Worm (Caenorhabditis elegans): ENCODE measurements around the gene T06F4.1.

The T06F4.1 gene

DNA sequence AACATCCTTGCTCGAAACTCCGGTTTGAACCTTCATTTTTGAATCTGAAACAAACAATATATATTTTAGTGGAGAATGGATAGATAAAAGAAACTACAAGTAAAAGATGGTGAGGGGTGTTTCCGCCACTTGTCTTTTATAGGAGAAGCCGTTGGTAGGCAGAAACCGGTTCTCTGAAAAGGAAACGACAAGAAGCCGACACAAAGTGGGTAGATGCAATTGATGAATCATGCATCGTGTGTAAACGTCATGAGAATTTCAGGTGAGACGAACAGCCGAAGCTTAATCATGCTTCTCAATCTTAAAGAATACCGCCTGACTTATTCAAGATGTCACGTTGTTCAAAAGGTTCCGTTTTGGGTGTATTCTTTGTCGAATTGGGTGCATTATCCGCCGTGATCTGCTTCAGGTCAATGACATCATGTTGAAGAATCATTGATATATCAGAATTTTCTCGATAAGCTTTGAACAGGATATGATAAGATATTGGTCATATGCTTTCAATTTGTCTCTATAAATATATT is 23.0 kb upstream of the T06F4.1 start, which contains the start of gene R02E4.3:
TSS of gene R02E4.3 (minus strand) at position 51 of the 524 bp plus-strand sequence.
- TF ChIP-seq flh-1 (GFP tag; optimal IDR thresholded peaks at IDR 0.05) (no peak), ceh-83 (GFP tag; optimal IDR thresholded peaks at IDR 0.05) (no peak), nhr-2 (tag; optimal IDR thresholded peaks at IDR 0.05) (no peak), mep-1 (tag; optimal IDR thresholded peaks at IDR 0.05) (no peak), sptf-1 (tag; optimal IDR thresholded peaks at IDR 0.05) (no peak), unc-62 (GFP tag; optimal IDR thresholded peaks at IDR 0.05) (no peak), ztf-11 (tag; optimal IDR thresholded peaks at IDR 0.05) (no peak)

DNA sequence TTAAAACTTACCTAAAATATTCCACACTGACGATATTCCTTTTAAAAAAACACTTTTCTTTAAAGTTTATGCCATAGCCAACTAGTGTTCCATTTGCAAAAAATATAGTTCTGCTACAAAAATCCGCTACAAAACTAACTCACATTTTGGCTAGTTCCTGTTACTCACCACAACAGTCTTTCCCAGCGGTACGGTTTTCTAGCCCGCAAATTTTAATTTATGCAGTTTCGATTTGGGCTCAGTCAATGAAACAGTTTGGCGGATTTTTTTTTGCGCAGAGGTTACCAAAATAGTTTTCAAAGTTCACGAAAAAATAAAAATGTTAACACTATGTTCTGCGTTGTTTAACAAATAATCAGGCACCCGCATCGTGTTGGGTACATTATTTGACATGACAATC is 22.0 kb upstream of the T06F4.1 start:
- TF ChIP-seq tbx-8 (GFP tag; optimal IDR thresholded peaks at IDR 0.05) (no peak), drap-1 (GFP tag; optimal IDR thresholded peaks at IDR 0.05) (no peak), blmp-1 (tag; optimal IDR thresholded peaks at IDR 0.05) (no peak), unc-39 (tag; optimal IDR thresholded peaks at IDR 0.05) (no peak)

DNA sequence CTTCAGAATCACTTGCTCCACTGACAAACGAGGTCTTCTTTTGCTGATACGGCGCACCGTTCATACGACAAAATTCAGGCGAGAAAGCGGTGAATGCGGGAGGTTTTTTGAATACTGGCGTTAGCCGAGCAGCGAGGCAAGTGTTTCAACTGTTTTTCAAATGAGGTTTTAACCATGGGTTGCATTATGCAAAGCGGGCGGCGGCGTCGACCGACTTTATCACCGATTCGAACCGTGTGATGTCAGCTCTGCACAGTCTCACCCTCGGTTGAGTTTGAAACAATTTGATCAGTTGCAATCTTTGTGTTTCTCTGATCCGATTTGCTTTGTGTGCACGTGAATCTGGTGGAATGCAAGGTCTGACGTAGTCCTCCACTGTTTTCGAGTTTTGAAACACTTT is 21.3 kb upstream of the T06F4.1 start, which contains the start of gene clh-4:
TSS of gene clh-4 (minus strand) at position 101 of the 400 bp plus-strand sequence.
- TF ChIP-seq nhr-12 (tag; optimal IDR thresholded peaks at IDR 0.05): no peak
- no peak for TF ChIP-seq nhr-237 (tag; optimal IDR thresholded peaks at IDR 0.05)
- no peak for TF ChIP-seq flh-1 (GFP tag; optimal IDR thresholded peaks at IDR 0.05)
- no peak for TF ChIP-seq lsy-2 (tag; optimal IDR thresholded peaks at IDR 0.05)
- no peak for TF ChIP-seq mab-5 (tag; optimal IDR thresholded peaks at IDR 0.05)

ce11 chrX:4094979-4095378 is 15.8 kb upstream of the T06F4.1 start:
- TF ChIP-seq ceh-83 (GFP tag; optimal IDR thresholded peaks at IDR 0.05) (no peak), blmp-1 (tag; optimal IDR thresholded peaks at IDR 0.05) (no peak), cnd-1 (tag; optimal IDR thresholded peaks at IDR 0.05) (no peak), sem-2 (GFP tag; optimal IDR thresholded peaks at IDR 0.05) (no peak), unc-120 (tag; optimal IDR thresholded peaks at IDR 0.05; ENCODE audit: poor library complexity, severe bottlenecking) (no peak), flh-1 (GFP tag; optimal IDR thresholded peaks at IDR 0.05) (no peak), nhr-76 (tag; optimal IDR thresholded peaks at IDR 0.05) (no peak), ceh-39 (tag; optimal IDR thresholded peaks at IDR 0.05) (no peak), lin-13 (tag; optimal IDR thresholded peaks at IDR 0.05) (no peak)

- TF ChIP-seq ces-1 (GFP tag; optimal IDR thresholded peaks at IDR 0.05) (peak; percentile 83), bed-3 (GFP tag; optimal IDR thresholded peaks at IDR 0.05) (no peak)
Measured at ce11 chrX:4088943-4089342, 9.8 kb upstream of the T06F4.1 start.

DNA sequence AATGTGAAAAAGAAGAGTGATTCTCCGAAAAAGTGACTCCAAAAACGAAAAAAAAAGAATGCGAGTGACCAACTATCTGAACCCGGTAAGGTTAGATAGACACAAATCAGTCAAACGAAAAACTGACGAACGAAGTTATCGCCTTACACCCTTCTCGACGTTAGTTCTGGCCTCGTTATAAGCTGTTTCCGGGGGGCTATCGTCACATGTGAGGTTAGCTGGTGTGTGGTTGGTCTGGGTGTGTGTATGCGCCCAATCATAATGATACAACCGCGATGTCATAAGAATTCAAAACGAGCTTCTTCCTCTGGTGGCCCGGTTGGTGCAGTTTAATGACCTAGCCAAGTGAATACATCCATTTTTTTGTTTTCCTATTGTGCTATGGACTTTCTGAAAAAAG is 6.3 kb upstream of the T06F4.1 start:
- TF ChIP-seq M03D4.4 (tag; optimal IDR thresholded peaks at IDR 0.05) (no peak), elt-3 (tag; optimal IDR thresholded peaks at IDR 0.05) (no peak), nhr-12 (tag; optimal IDR thresholded peaks at IDR 0.05) (no peak), ceh-43 (GFP tag; optimal IDR thresholded peaks at IDR 0.05) (no peak), unc-39 (tag; optimal IDR thresholded peaks at IDR 0.05) (no peak), unc-62 (GFP tag; optimal IDR thresholded peaks at IDR 0.05) (no peak), ztf-11 (tag; optimal IDR thresholded peaks at IDR 0.05) (no peak), lsy-2 (tag; optimal IDR thresholded peaks at IDR 0.05) (no peak), pha-4 (tag; optimal IDR thresholded peaks at IDR 0.05) (no peak), mab-5 (tag; optimal IDR thresholded peaks at IDR 0.05) (no peak), tbx-8 (GFP tag; optimal IDR thresholded peaks at IDR 0.05) (no peak), unc-120 (tag; optimal IDR thresholded peaks at IDR 0.05; ENCODE audit: poor library complexity, severe bottlenecking) (no peak), mls-2 (tag; optimal IDR thresholded peaks at IDR 0.05) (no peak), hlh-1 (tag; optimal IDR thresholded peaks at IDR 0.05) (no peak), nhr-76 (tag; optimal IDR thresholded peaks at IDR 0.05) (no peak), drap-1 (GFP tag; optimal IDR thresholded peaks at IDR 0.05) (no peak), mep-1 (tag; optimal IDR thresholded peaks at IDR 0.05) (no peak), ces-1 (GFP tag; optimal IDR thresholded peaks at IDR 0.05) (no peak), flh-1 (GFP tag; optimal IDR thresholded peaks at IDR 0.05) (no peak)
